Worm (Caenorhabditis elegans) whole organism, L4 larva: ENCODE results near the gene F18C5.10.
A peak's percentile ranks its signal among the peaks of the same experiment; 100 is the strongest.

Experiments used
- F10B5.3 ChIP-seq: sonication (generic microtip); optimal IDR thresholded peaks from 2 replicates; lab custom pipeline; 2016; ENCODE audit warnings: mild to moderate bottlenecking, missing genetic modification characterization, missing compliant biosample characterization
- F26F4.8 ChIP-seq: fragments of 200-800 bp; sonication (Bioruptor generic); conservative IDR thresholded peaks from 2 replicates; pipeline ENCODE4 v1.3.6; 2022; ENCODE audit warnings: missing genetic modification characterization, missing compliant biosample characterization
- Y105C5A.15 ChIP-seq: fragments of 200-800 bp; sonication (Bioruptor generic); IDR thresholded peaks from 2 replicates; pipeline ENCODE4 v1.3.6; 2022; ENCODE audit warnings: missing genetic modification characterization, missing compliant biosample characterization
- ZK546.5 ChIP-seq, 2 experiments: sonication (generic microtip); optimal IDR thresholded peaks; 2 replicates each; lab custom pipeline; 2017; ENCODE audit warnings: missing biosample characterization in 2 of 2, missing genetic modification characterization in 2 of 2
- aha-1 ChIP-seq: fragments of 150-350 bp; peaks from one replicate; lab custom pipeline; 2014; ENCODE audit warnings: missing biosample characterization, missing genetic modification characterization
- aly-2 ChIP-seq: sonication (generic microtip); optimal IDR thresholded peaks from 2 replicates; lab custom pipeline; 2018; ENCODE audit warnings: missing biosample characterization, missing genetic modification characterization
- ceh-44 ChIP-seq: fragments of 200-800 bp; sonication (Bioruptor generic); IDR thresholded peaks from 2 replicates; pipeline ENCODE4 v1.3.6; 2022; ENCODE audit warnings: missing genetic modification reagents, missing genetic modification characterization, missing compliant biosample characterization
- cey-2 ChIP-seq: sonication (generic microtip); optimal IDR thresholded peaks from 3 replicates; lab custom pipeline; 2017; ENCODE audit warnings: missing genetic modification characterization, mild to moderate bottlenecking, missing compliant biosample characterization, antibody characterized with exemption, borderline replicate concordance; ENCODE audit not compliant: insufficient read depth
- daf-16 ChIP-seq, 3 experiments: sonication (generic microtip); optimal IDR thresholded peaks; 2 replicates each; lab custom pipeline; 2016 to 2017; ENCODE audit warnings: missing genetic modification characterization in 3 of 3, missing genetic modification reagents in 3 of 3, mild to moderate bottlenecking in 2 of 3, missing compliant biosample characterization in 2 of 3, missing biosample characterization in 1 of 3, moderate library complexity in 1 of 3
- dmd-6 ChIP-seq: fragments of 200-800 bp; sonication (Bioruptor generic); IDR thresholded peaks from 2 replicates; pipeline ENCODE4 v1.3.6; 2022; ENCODE audit warnings: missing genetic modification reagents, missing genetic modification characterization, missing compliant biosample characterization
- dmd-9 ChIP-seq: fragments of 200-800 bp; sonication (Bioruptor generic); IDR thresholded peaks from 2 replicates; pipeline ENCODE4 v1.3.6; 2022; ENCODE audit warnings: missing genetic modification reagents, missing genetic modification characterization, missing compliant biosample characterization
- dpl-1 ChIP-seq: fragments of 150-350 bp; optimal IDR thresholded peaks from 2 replicates; lab custom pipeline; 2014; ENCODE audit warnings: missing biosample characterization, missing genetic modification reagents, missing genetic modification characterization
- dve-1 ChIP-seq: sonication (generic microtip); optimal IDR thresholded peaks from 2 replicates; lab custom pipeline; 2017; ENCODE audit warnings: antibody characterized with exemption, mild to moderate bottlenecking, missing genetic modification characterization, missing compliant biosample characterization; ENCODE audit not compliant: insufficient read depth
- egl-43 ChIP-seq: fragments of 200-800 bp; sonication (Bioruptor generic); IDR thresholded peaks from 2 replicates; pipeline ENCODE4 v1.3.6; 2022; ENCODE audit warnings: missing genetic modification reagents, missing genetic modification characterization, missing compliant biosample characterization
- hlh-11 ChIP-seq: fragments of 200-800 bp; sonication (Bioruptor generic); optimal IDR thresholded peaks from 2 replicates; lab custom pipeline; 2018; ENCODE audit warnings: mild to moderate bottlenecking, missing genetic modification characterization, missing compliant biosample characterization
- jun-1 ChIP-seq: fragments of 150-350 bp; optimal IDR thresholded peaks from 2 replicates; lab custom pipeline; 2014; ENCODE audit warnings: missing biosample characterization, missing genetic modification reagents, missing genetic modification characterization
- lin-15B ChIP-seq: fragments of 150-350 bp; sonication (generic microtip); optimal IDR thresholded peaks from 3 replicates; lab custom pipeline; 2014; ENCODE audit warnings: missing biosample characterization, missing genetic modification characterization
- lin-39 ChIP-seq: fragments of 150-350 bp; optimal IDR thresholded peaks from 2 replicates; lab custom pipeline; 2014; ENCODE audit warnings: missing biosample characterization, missing genetic modification reagents, missing genetic modification characterization
- lir-3 ChIP-seq: sonication (generic microtip); optimal IDR thresholded peaks from 2 replicates; lab custom pipeline; 2016; ENCODE audit warnings: mild to moderate bottlenecking, missing genetic modification characterization, missing compliant biosample characterization
- madf-5 ChIP-seq, 2 experiments: fragments of 200-800 bp; sonication (Bioruptor generic); IDR thresholded peaks; 2 replicates each; pipeline ENCODE4 v1.3.6; 2022; ENCODE audit warnings: missing compliant biosample characterization in 2 of 2, missing genetic modification characterization in 2 of 2
- mdl-1 ChIP-seq, 2 experiments: fragments of 150-350 bp in 1 of 2; sonication (generic microtip) in 1 of 2; optimal IDR thresholded peaks; 2 replicates each; lab custom pipeline; 2014 to 2017; ENCODE audit warnings: missing biosample characterization in 2 of 2, missing genetic modification characterization in 2 of 2
- mxl-3 ChIP-seq: fragments of 200-800 bp; sonication (Bioruptor generic); optimal IDR thresholded peaks from 2 replicates; lab custom pipeline; 2018; ENCODE audit warnings: mild to moderate bottlenecking, missing genetic modification characterization, missing compliant biosample characterization
- nhr-28 ChIP-seq: fragments of 150-350 bp; optimal IDR thresholded peaks from 2 replicates; lab custom pipeline; 2014; ENCODE audit warnings: missing biosample characterization, missing genetic modification characterization
- nhr-76 ChIP-seq: fragments of 150-350 bp; optimal IDR thresholded peaks from 2 replicates; lab custom pipeline; 2014; ENCODE audit warnings: missing biosample characterization, missing genetic modification characterization
- php-3 ChIP-seq: fragments of 200-800 bp; sonication (Bioruptor generic); IDR thresholded peaks from 2 replicates; pipeline ENCODE4 v1.3.6; 2022; ENCODE audit warnings: missing genetic modification reagents, missing genetic modification characterization, missing compliant biosample characterization
- saeg-2 ChIP-seq: fragments of 200-800 bp; sonication (Bioruptor generic); IDR thresholded peaks from 2 replicates; pipeline ENCODE4 v1.3.6; 2022; ENCODE audit warnings: missing genetic modification reagents, missing genetic modification characterization, missing compliant biosample characterization
- set-16 ChIP-seq: fragments of 200-800 bp; sonication (Bioruptor generic); IDR thresholded peaks from 2 replicates; pipeline ENCODE4 v1.3.6; 2022; ENCODE audit warnings: missing genetic modification reagents, missing genetic modification characterization, missing compliant biosample characterization
- snpc-1.2 ChIP-seq: fragments of 200-800 bp; sonication (Bioruptor generic); IDR thresholded peaks from 2 replicates; pipeline ENCODE4 v1.3.6; 2022; ENCODE audit warnings: missing genetic modification reagents, missing genetic modification characterization, missing compliant biosample characterization
- unc-62 ChIP-seq, 3 experiments: fragments of 150-350 bp in 1 of 3; sonication (generic microtip); optimal IDR thresholded peaks in 2 of 3; peaks in 1 of 3; 1 replicate in 1 of 3; 2 replicates in 2 of 3; lab custom pipeline; 2014 to 2017; ENCODE audit warnings: missing biosample characterization in 3 of 3, missing genetic modification characterization in 3 of 3, missing genetic modification reagents in 3 of 3, missing genotype in 1 of 3
- zfp-3 ChIP-seq: fragments of 200-800 bp; sonication (Bioruptor generic); conservative IDR thresholded peaks from 2 replicates; pipeline ENCODE4 v1.3.6; 2022; ENCODE audit warnings: missing genetic modification reagents, missing genetic modification characterization, missing compliant biosample characterization

The F18C5.10 gene

DNA sequence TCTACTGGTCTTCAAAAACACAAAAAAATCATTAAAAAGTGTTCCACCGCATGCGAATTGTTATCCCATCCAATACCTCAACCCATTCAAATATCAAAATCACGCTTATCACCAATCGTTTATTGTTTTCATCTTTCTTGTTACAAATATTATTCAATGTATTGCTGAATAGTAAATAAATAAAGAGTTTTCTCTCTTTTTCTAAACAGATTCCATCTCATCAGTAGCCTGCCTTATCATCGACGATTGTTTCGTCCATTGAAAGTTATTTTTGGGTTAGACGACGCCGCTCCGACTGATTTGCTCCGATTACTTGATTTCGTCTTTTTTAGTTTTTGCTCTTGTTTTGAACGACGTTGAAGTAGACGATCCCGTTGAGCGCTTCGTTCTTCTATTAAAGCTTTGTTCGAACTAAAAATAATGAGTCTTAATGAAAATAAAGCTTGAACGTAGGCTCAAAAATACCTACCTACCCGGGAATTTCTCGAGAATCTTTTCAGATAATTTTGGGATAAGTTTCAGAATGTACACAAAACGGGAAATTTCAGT is 35.0 kb downstream of the F18C5.10 start (continued):
- TF ChIP-seq F26F4.8 (GFP tag; lab: Robert Waterston, UW) (no peak), nhr-76 (no peak), egl-43 (GFP tag; lab: Robert Waterston, UW) (no peak), cey-2 (no peak), unc-62 (GFP tag; optimal IDR thresholded peaks at IDR 0.05 in 1 of 2; lab: Kevin White, UChicago) (peak in 1 of 2 experiments; percentile 10), unc-62 (tag; optimal IDR thresholded peaks at IDR 0.05; lab: Kevin White, UChicago) (no peak), jun-1 (tag; lab: Kevin White, UChicago) (no peak), dmd-9 (GFP tag; lab: Robert Waterston, UW) (no peak), daf-16 (GFP tag; optimal IDR thresholded peaks at IDR 0.05; lab: Kevin White, UChicago) (no peak), daf-16 (tag; optimal IDR thresholded peaks at IDR 0.05; lab: Kevin White, UChicago) (peak; percentile 91), lin-15B (tag; lab: Kevin White, UChicago) (no peak), dve-1 (tag; lab: Kevin White, UChicago) (peak; percentile 7), F10B5.3 (tag; lab: Kevin White, UChicago) (no peak), ceh-44 (no peak), set-16 (GFP tag; lab: Robert Waterston, UW) (no peak), lir-3 (no peak), saeg-2 (GFP tag; lab: Robert Waterston, UW) (no peak)

DNA sequence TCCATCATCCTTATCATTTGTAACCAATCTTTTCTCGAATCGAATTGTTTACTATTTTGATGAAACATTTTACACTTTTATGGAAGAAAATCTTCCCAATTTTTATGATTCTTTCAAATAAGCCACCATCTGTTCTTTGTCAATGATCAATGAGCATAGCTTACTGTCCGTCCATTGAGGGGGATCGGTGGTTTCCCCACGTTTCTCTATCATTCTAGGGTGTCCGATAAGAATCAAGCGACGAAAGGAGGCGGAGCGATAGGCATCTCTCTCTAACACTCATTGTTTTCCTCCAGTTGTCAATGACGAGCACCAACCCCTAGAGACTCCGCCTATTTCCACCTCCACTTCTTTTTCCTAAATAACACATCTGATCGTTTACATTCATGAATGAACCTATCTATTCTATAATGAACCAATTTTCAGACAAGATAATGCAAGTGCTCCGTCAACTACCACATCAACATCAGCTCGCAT is 36.7 kb downstream of the F18C5.10 start, which contains the start of gene C56E6.2:
Gene C56E6.2 (plus strand): TSS at position 427 of the 477 bp plus-strand sequence.
- TF ChIP-seq daf-16 (GFP tag; optimal IDR thresholded peaks at IDR 0.05; lab: Kevin White, UChicago) (no peak), daf-16 (tag; optimal IDR thresholded peaks at IDR 0.05; lab: Kevin White, UChicago) (peak; percentile 72), dve-1 (tag; lab: Kevin White, UChicago) (peak; percentile 21), hlh-11 (peak; percentile 67), Y105C5A.15 (no peak), dmd-6 (GFP tag; lab: Robert Waterston, UW) (0 out of 2 replicates have a peak, but pooled peaks have one; percentile 32), aly-2 (tag; lab: Kevin White, UChicago) (no peak), php-3 (no peak)

DNA sequence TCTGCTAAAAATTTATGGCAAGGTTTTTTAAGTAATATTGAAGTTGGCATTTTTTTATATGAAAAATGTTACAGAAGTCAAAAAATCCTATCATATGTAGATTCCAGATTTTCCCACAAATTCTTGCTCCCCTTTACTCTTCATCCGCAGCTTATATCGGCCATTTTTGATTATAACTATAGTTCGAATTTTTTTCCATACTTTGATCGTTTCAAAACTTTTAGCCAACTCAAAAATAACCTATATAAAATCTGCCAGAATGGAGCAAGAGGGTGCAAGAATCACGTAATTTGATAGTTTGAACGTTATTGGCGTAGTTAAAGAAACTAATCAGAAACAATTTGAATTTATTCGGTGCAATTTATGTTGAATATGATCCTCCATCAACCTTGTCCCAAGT is 37.3 kb downstream of the F18C5.10 start:
- TF ChIP-seq zfp-3 (GFP tag; lab: Robert Waterston, UW): 0 out of 2 replicates have a peak, but pooled peaks have one; percentile 7
- TF ChIP-seq madf-5 (GFP tag; IDR thresholded peaks at IDR 0.05; lab: Robert Waterston, UW): no peak
- no peak for TF ChIP-seq ZK546.5 (tag; optimal IDR thresholded peaks at IDR 0.05; lab: Kevin White, UChicago)
- peak; percentile 91 for TF ChIP-seq aha-1 (tag; lab: Kevin White, UChicago)
- no peak for TF ChIP-seq snpc-1.2 (GFP tag; lab: Robert Waterston, UW)

DNA sequence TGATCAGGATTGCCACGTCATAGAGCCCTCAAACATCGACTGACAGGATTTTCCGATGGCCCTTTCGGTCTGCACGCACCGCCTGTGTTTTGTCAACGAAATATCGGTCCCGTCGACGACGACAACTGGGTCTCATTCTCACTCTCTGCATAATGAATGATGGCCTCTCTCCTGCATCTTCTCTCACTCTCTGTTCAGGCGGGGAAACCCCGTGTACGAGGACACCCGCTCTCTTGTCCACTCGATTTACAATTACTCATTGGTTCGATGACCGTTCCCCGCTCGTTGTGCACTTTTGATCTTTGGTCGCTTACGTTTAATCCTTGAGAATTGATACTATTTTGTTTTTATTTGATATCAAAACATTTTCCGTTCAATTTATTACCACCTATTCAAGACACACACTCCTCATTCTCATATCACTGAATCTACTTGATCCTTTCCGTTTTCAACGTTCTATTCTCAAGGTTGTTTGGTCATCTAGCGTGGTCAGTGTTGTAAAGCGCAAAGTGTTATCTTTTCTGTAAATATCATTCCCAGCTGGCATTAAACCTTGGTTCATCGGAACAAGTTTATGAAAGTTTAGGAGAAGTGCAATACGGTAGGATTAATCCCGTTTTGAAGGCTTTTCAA is 38.5 kb downstream of the F18C5.10 start:
- no peak for TF ChIP-seq lin-39 (tag; lab: Kevin White, UChicago)
- peak; percentile 21 for TF ChIP-seq dve-1 (tag; lab: Kevin White, UChicago)
- TF ChIP-seq aha-1 (tag; lab: Kevin White, UChicago): peak; percentile 97
- TF ChIP-seq unc-62 (GFP tag; optimal IDR thresholded peaks at IDR 0.05 in 1 of 2; lab: Kevin White, UChicago): peak in 1 of 2 experiments; percentile 88
- no peak for TF ChIP-seq unc-62 (tag; optimal IDR thresholded peaks at IDR 0.05; lab: Kevin White, UChicago)
- TF ChIP-seq dmd-6 (GFP tag; lab: Robert Waterston, UW): 0 out of 2 replicates have a peak, but pooled peaks have one; percentile 5
- TF ChIP-seq hlh-11: peak; percentile 28
- TF ChIP-seq daf-16 (GFP tag; optimal IDR thresholded peaks at IDR 0.05; lab: Kevin White, UChicago): no peak
- TF ChIP-seq daf-16 (tag; optimal IDR thresholded peaks at IDR 0.05; lab: Kevin White, UChicago): peak; percentile 32
- peak in 1 of 2 experiments; percentile 11 for TF ChIP-seq mdl-1 (tag; optimal IDR thresholded peaks at IDR 0.05; lab: Kevin White, UChicago)
- no peak for TF ChIP-seq dpl-1 (GFP tag; lab: Kevin White, UChicago)
- TF ChIP-seq mxl-3 (GFP tag; lab: Kevin White, UChicago): peak; percentile 3
- TF ChIP-seq nhr-28 (tag; lab: Kevin White, UChicago): peak; percentile 29
- TF ChIP-seq, all 104 proteins: peak for 9
